Worm (Caenorhabditis elegans) whole organism, L4 larva: ENCODE results near the gene clec-227.

ENCODE experiments used
- R02D3.7 ChIP-seq: fragments of 150-350 bp; sonication (generic microtip); optimal IDR thresholded peaks from 3 replicates; lab custom pipeline; 2014; ENCODE audit warnings: missing biosample characterization, missing genetic modification characterization
- fos-1 ChIP-seq: fragments of 150-350 bp; optimal IDR thresholded peaks from 2 replicates; lab custom pipeline; 2014; ENCODE audit warnings: missing biosample characterization, missing genetic modification characterization
- hif-1 ChIP-seq, 2 experiments: sonication (generic microtip); optimal IDR thresholded peaks; 2 replicates each; lab custom pipeline; 2016 to 2017; ENCODE audit warnings: missing compliant biosample characterization in 2 of 2, missing genetic modification characterization in 2 of 2, missing genetic modification reagents in 2 of 2, missing genotype in 2 of 2, mild to moderate bottlenecking in 1 of 2
- lsy-2 ChIP-seq, 2 experiments: fragments of 150-350 bp in 1 of 2; sonication (generic microtip) in 1 of 2; optimal IDR thresholded peaks; 2 replicates each; lab custom pipeline; 2014 to 2017; ENCODE audit warnings: missing biosample characterization in 2 of 2, missing genetic modification characterization in 2 of 2
- mdl-1 ChIP-seq, 2 experiments: fragments of 150-350 bp in 1 of 2; sonication (generic microtip) in 1 of 2; optimal IDR thresholded peaks; 2 replicates each; lab custom pipeline; 2014 to 2017; ENCODE audit warnings: missing biosample characterization in 2 of 2, missing genetic modification characterization in 2 of 2
- mxl-3 ChIP-seq: fragments of 200-800 bp; sonication (Bioruptor generic); optimal IDR thresholded peaks from 2 replicates; lab custom pipeline; 2018; ENCODE audit warnings: mild to moderate bottlenecking, missing genetic modification characterization, missing compliant biosample characterization
- nhr-111 ChIP-seq: fragments of 200-800 bp; sonication (Bioruptor generic); optimal IDR thresholded peaks from 2 replicates; lab custom pipeline; 2018; ENCODE audit warnings: mild to moderate bottlenecking, missing genetic modification characterization, missing compliant biosample characterization
- nhr-28 ChIP-seq: fragments of 150-350 bp; optimal IDR thresholded peaks from 2 replicates; lab custom pipeline; 2014; ENCODE audit warnings: missing biosample characterization, missing genetic modification characterization
- unc-130 ChIP-seq: sonication (generic microtip); optimal IDR thresholded peaks from 2 replicates; lab custom pipeline; 2016; ENCODE audit warnings: missing genetic modification reagents, missing genetic modification characterization, missing compliant biosample characterization
- unc-62 ChIP-seq, 3 experiments: fragments of 150-350 bp in 1 of 3; sonication (generic microtip); optimal IDR thresholded peaks in 2 of 3; peaks in 1 of 3; 1 replicate in 1 of 3; 2 replicates in 2 of 3; lab custom pipeline; 2014 to 2017; ENCODE audit warnings: missing biosample characterization in 3 of 3, missing genetic modification characterization in 3 of 3, missing genetic modification reagents in 3 of 3, missing genotype in 1 of 3

- TF ChIP-seq fos-1 (tag; lab: Kevin White, UChicago) (no peak), nhr-28 (tag; lab: Kevin White, UChicago) (peak; percentile 68), unc-62 (GFP tag; optimal IDR thresholded peaks at IDR 0.05 in 1 of 2; lab: Kevin White, UChicago) (no peak), unc-62 (tag; optimal IDR thresholded peaks at IDR 0.05; lab: Kevin White, UChicago) (no peak), mxl-3 (GFP tag; lab: Kevin White, UChicago) (no peak), hif-1 (tag; optimal IDR thresholded peaks at IDR 0.05; lab: Kevin White, UChicago) (no peak), lsy-2 (tag; optimal IDR thresholded peaks at IDR 0.05; lab: Kevin White, UChicago) (no peak), nhr-111 (GFP tag; lab: Kevin White, UChicago) (no peak), R02D3.7 (tag; lab: Kevin White, UChicago) (no peak), mdl-1 (tag; optimal IDR thresholded peaks at IDR 0.05; lab: Kevin White, UChicago) (no peak), unc-130 (GFP tag; lab: Kevin White, UChicago) (no peak)
Observed at ce11 chrV:14447240-14447763, 25.0 kb upstream of the clec-227 start, which contains the start of the genes dlat-1 and fntb-1.
